Fruit fly (Drosophila melanogaster) whole organism, pupa: ENCODE results near the gene B-H2.

ENCODE experiments used
- CG12605 ChIP-seq: fragments of 200-800 bp; sonication (Bioruptor generic); IDR thresholded peaks from 2 replicates; pipeline ENCODE4 v1.3.6; 2022; ENCODE audit warnings: missing biosample characterization, missing genetic modification characterization
- CG13204 ChIP-seq: fragments of 200-800 bp; sonication (Bioruptor generic); optimal IDR thresholded peaks from 2 replicates; lab custom pipeline; 2018; ENCODE audit warnings: missing biosample characterization, mild to moderate bottlenecking, missing genetic modification characterization, moderate library complexity
- CG34367 ChIP-seq: fragments of 200-800 bp; sonication (Bioruptor generic); optimal IDR thresholded peaks from 2 replicates; lab custom pipeline; 2018; ENCODE audit warnings: missing biosample characterization, mild to moderate bottlenecking, missing genetic modification characterization

DNA sequence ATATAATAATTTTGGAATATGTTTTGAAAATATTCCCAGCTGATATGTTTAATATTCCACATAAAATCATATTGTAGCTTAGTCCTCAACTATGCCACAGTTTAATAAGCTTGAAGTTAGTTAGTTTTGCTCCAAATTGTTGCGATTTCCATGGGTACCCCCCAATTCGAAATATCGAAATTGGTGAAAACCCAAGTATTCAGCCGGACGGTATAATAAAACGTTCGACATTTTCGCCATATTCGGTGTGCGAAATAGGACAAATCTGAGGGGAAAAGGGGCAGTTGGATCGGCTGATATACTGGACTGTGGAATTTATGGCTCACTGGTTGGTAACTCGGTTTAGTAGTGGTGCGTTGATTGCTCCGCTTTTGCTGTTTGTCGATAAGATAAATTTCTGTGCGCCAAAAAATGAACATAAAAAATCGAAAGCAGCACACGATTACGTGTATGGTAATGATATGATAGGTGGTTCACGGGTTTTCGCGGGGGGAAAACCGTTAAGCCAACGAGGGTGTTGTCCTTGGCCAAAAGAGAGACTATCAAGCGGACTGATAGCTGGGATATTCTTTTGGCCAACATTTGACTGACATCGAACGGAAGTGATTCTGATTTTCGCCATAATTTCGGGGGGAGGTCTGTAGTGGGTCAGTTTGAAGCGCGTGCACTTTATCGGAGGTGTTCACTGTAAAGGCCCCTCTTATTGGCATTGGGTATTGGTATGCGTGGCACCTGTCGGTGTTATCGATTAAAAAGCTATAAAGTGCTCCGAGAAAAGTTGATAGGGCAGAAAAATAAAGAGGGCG is 24.0 kb upstream of the B-H2 start:
- TF ChIP-seq CG34367 (tag; lab: Kevin White, UChicago), result no peak
- TF ChIP-seq CG12605 (GFP tag; lab: Robert Waterston, UW), result no peak
- no peak for TF ChIP-seq CG13204 (GFP tag; lab: Kevin White, UChicago)
